Worm (Caenorhabditis elegans) whole organism, early embryonic: ENCODE results near the gene Y38H6C.23.
"Not testable (repeated sequence)": the region's sequence is repeated elsewhere in the genome, so short reads cannot be mapped to it uniquely, and the experiment has no call there.

ENCODE experiments used
- B0310.2 ChIP-seq: sonication (generic microtip); optimal IDR thresholded peaks from 2 replicates; lab custom pipeline; 2016; ENCODE audit warnings: mild to moderate bottlenecking, missing genetic modification characterization, missing compliant biosample characterization
- F13C5.2 ChIP-seq: sonication (generic microtip); optimal IDR thresholded peaks from 2 replicates; lab custom pipeline; 2017; ENCODE audit warnings: mild to moderate bottlenecking, missing genetic modification characterization, inconsistent platforms, missing compliant biosample characterization
- aly-1 ChIP-seq: sonication (generic microtip); optimal IDR thresholded peaks from 2 replicates; lab custom pipeline; 2016; ENCODE audit warnings: missing genetic modification characterization, missing compliant biosample characterization
- ama-1 ChIP-seq: fragments of 150-350 bp; optimal IDR thresholded peaks from 2 replicates; lab custom pipeline; 2014
- ceh-13 ChIP-seq: fragments of 200-800 bp; sonication (Bioruptor generic); optimal IDR thresholded peaks from 2 replicates; lab custom pipeline; 2018; ENCODE audit warnings: mild to moderate bottlenecking, missing genetic modification characterization, missing compliant biosample characterization
- ceh-36 ChIP-seq: sonication (generic microtip); optimal IDR thresholded peaks from 2 replicates; lab custom pipeline; 2016; ENCODE audit warnings: missing genetic modification characterization, inconsistent platforms, missing compliant biosample characterization
- ets-7 ChIP-seq: sonication (generic microtip); optimal IDR thresholded peaks from 2 replicates; lab custom pipeline; 2016; ENCODE audit warnings: missing genotype, missing genetic modification characterization, missing compliant biosample characterization
- flt-1 ChIP-seq: fragments of 200-800 bp; sonication (Bioruptor generic); IDR thresholded peaks from 2 replicates; pipeline ENCODE4 v1.3.6; 2022; ENCODE audit warnings: missing genetic modification characterization, missing compliant biosample characterization
- hmbx-1 ChIP-seq: sonication (generic microtip); optimal IDR thresholded peaks from 2 replicates; lab custom pipeline; 2016; ENCODE audit warnings: mild to moderate bottlenecking, missing genetic modification characterization, missing compliant biosample characterization
- hmg-4 ChIP-seq: fragments of 200-800 bp; sonication (Bioruptor generic); optimal IDR thresholded peaks from 2 replicates; lab custom pipeline; 2018; ENCODE audit warnings: mild to moderate bottlenecking, missing genetic modification characterization, missing compliant biosample characterization
- hnd-1 ChIP-seq: sonication (generic microtip); optimal IDR thresholded peaks from 2 replicates; lab custom pipeline; 2016; ENCODE audit warnings: missing genetic modification characterization, missing compliant biosample characterization
- pes-1 ChIP-seq: fragments of 200-800 bp; sonication (Bioruptor generic); IDR thresholded peaks from 2 replicates; pipeline ENCODE4 v1.3.6; 2022; ENCODE audit warnings: missing genetic modification reagents, missing genetic modification characterization, missing compliant biosample characterization
- scrt-1 ChIP-seq: fragments of 200-800 bp; sonication (Bioruptor generic); IDR thresholded peaks from 2 replicates; pipeline ENCODE4 v1.3.6; 2022; ENCODE audit warnings: missing genetic modification characterization, missing compliant biosample characterization
- sea-1 ChIP-seq: fragments of 200-800 bp; sonication (Bioruptor generic); conservative IDR thresholded peaks from 2 replicates; pipeline ENCODE4 v1.3.6; 2022; ENCODE audit warnings: missing genetic modification characterization, missing compliant biosample characterization
- tbx-11 ChIP-seq: fragments of 200-800 bp; sonication (Bioruptor generic); IDR thresholded peaks from 2 replicates; pipeline ENCODE4 v1.3.6; 2022; ENCODE audit warnings: missing genetic modification characterization, missing compliant biosample characterization
- tbx-37 ChIP-seq: fragments of 200-800 bp; sonication (Bioruptor generic); conservative IDR thresholded peaks from 2 replicates; pipeline ENCODE4 v1.3.6; 2022; ENCODE audit warnings: missing genetic modification reagents, missing genetic modification characterization, missing compliant biosample characterization
- tra-4 ChIP-seq: sonication (generic microtip); optimal IDR thresholded peaks from 2 replicates; lab custom pipeline; 2017; ENCODE audit warnings: missing genetic modification characterization, missing compliant biosample characterization

Y38H6C.23 gene

ce11 chrV:20525816-20526459 lies 30.2 kb downstream of the Y38H6C.23 start, which contains the start of the genes srh-166 and Y38H6C.24:
Gene srh-166, minus strand, starts transcription at chrV:20525866.
Gene Y38H6C.24, plus strand, starts transcription at chrV:20526435.
- TF ChIP-seq B0310.2 (tag; lab: Kevin White, UChicago) (no peak), tbx-11 (GFP tag; lab: Robert Waterston, UW) (no peak), ama-1 (lab: Kevin White, UChicago) (no peak), pes-1 (GFP tag; lab: Robert Waterston, UW) (no peak), sea-1 (GFP tag; lab: Robert Waterston, UW) (no peak), F13C5.2 (tag; lab: Kevin White, UChicago) (no peak), hnd-1 (tag; lab: Kevin White, UChicago) (no peak), flt-1 (GFP tag; lab: Robert Waterston, UW) (no peak), tbx-37 (GFP tag; lab: Robert Waterston, UW) (no peak)

DNA sequence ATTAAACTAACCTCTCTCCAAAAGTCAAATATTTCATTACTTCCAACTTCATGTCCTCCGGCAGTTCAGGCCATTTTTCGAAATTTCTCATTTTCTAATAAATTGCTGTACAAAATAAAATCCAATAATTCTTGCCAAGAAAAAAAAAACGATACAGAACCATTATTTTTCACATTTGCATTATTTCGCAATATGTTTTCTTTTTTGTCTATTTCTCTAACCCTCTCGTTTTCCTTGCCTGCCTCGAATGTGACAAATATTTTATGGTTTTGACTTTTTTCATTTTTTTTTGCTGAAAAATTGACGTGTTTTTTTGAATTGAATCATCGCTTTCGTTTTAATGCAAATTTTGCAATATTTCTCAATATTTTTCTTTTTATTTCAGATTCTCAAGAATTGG lies 33.9 kb downstream of the Y38H6C.23 start, which contains the start of the genes Y38H6C.9 and fbxa-150:
Gene Y38H6C.9, minus strand, starts transcription at position 52 of the 400 bp plus-strand sequence.
Gene fbxa-150, plus strand, starts transcription at position 380 of the 400 bp plus-strand sequence.
- TF ChIP-seq tbx-37 (GFP tag; lab: Robert Waterston, UW) (no peak), aly-1 (no peak), ama-1 (lab: Kevin White, UChicago) (no peak), tbx-11 (GFP tag; lab: Robert Waterston, UW) (no peak), B0310.2 (tag; lab: Kevin White, UChicago) (no peak), sea-1 (GFP tag; lab: Robert Waterston, UW) (no peak), flt-1 (GFP tag; lab: Robert Waterston, UW) (no peak), hmg-4 (no peak), scrt-1 (GFP tag; lab: Robert Waterston, UW) (no peak), ceh-36 (tag; lab: Kevin White, UChicago) (no peak), ceh-13 (GFP tag; lab: Kevin White, UChicago) (no peak)

DNA sequence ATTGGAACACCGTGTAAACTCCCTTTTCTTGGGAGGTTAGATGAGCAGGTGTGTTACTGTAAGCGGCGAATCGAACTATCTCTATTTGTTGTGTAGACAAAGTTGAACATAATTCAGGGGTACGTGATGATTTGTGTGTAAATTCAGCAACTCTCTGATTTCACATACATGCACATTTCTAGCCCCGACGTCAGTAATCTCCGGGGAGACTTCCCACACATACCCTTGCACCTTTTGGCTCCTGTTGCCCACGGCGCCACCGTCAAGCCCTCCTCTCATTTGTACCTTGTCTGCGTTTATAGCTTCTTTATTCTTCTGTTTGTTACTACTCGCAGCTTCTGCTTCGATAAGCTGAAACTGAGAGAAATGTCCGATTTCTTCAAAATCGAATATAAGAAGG lies 37.2 kb downstream of the Y38H6C.23 start, which contains the start of gene Y38H6C.25:
Gene Y38H6C.25, plus strand, starts transcription at position 301 of the 400 bp plus-strand sequence.
- no peak for TF ChIP-seq ets-7 (tag; lab: Kevin White, UChicago)
- TF ChIP-seq tbx-11 (GFP tag; lab: Robert Waterston, UW): no peak
- TF ChIP-seq B0310.2 (tag; lab: Kevin White, UChicago): no peak
- TF ChIP-seq tbx-37 (GFP tag; lab: Robert Waterston, UW): no peak
- TF ChIP-seq pes-1 (GFP tag; lab: Robert Waterston, UW): no peak
- no peak for TF ChIP-seq aly-1
- no peak for TF ChIP-seq tra-4 (tag; lab: Kevin White, UChicago)
- no peak for TF ChIP-seq hmbx-1
- TF ChIP-seq hnd-1 (tag; lab: Kevin White, UChicago): no peak
- TF ChIP-seq ceh-36 (tag; lab: Kevin White, UChicago): no peak

- no peak for TF ChIP-seq ets-7 (tag; lab: Kevin White, UChicago)
- no peak for TF ChIP-seq tra-4 (tag; lab: Kevin White, UChicago)
- TF ChIP-seq hmbx-1: no peak
- TF ChIP-seq scrt-1 (GFP tag; lab: Robert Waterston, UW): no peak
- TF ChIP-seq tbx-11 (GFP tag; lab: Robert Waterston, UW): no peak
Measured at ce11 chrV:20517005-20517404, 39.2 kb downstream of the Y38H6C.23 start.

DNA sequence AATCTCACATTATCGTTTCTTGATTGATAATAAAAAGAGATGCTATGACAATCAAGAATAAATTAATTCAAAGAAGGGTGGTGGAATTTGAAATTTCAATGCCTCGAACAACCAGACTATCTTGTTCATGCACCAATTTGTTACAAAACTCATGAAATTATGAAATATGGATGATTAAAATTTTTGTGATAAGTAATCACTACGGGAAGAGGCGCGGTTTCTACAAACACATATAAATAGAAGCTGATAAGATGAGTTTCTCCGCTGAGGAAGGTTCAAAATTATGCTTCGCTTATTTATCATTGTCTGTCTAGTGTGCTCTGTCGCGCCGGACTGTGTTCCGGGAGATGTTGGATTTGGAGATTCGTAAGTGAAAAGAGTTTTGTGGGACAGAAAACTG lies 41.7 kb downstream of the Y38H6C.23 start:
- no peak for TF ChIP-seq B0310.2 (tag; lab: Kevin White, UChicago)
- TF ChIP-seq hnd-1 (tag; lab: Kevin White, UChicago): no peak
- no peak for TF ChIP-seq hmbx-1
- no peak for TF ChIP-seq tra-4 (tag; lab: Kevin White, UChicago)
- TF ChIP-seq F13C5.2 (tag; lab: Kevin White, UChicago): no peak
- no peak for TF ChIP-seq tbx-11 (GFP tag; lab: Robert Waterston, UW)
- no peak for TF ChIP-seq ceh-36 (tag; lab: Kevin White, UChicago)
- no peak for TF ChIP-seq flt-1 (GFP tag; lab: Robert Waterston, UW)
- TF ChIP-seq sea-1 (GFP tag; lab: Robert Waterston, UW): no peak
- TF ChIP-seq hmg-4: no peak
- no peak for TF ChIP-seq ceh-13 (GFP tag; lab: Kevin White, UChicago)
- no peak for TF ChIP-seq ets-7 (tag; lab: Kevin White, UChicago)
- TF ChIP-seq pes-1 (GFP tag; lab: Robert Waterston, UW): no peak
- TF ChIP-seq tbx-37 (GFP tag; lab: Robert Waterston, UW): no peak
- TF ChIP-seq scrt-1 (GFP tag; lab: Robert Waterston, UW): no peak
- TF ChIP-seq aly-1: no peak
- no peak for TF ChIP-seq ama-1 (lab: Kevin White, UChicago)

DNA sequence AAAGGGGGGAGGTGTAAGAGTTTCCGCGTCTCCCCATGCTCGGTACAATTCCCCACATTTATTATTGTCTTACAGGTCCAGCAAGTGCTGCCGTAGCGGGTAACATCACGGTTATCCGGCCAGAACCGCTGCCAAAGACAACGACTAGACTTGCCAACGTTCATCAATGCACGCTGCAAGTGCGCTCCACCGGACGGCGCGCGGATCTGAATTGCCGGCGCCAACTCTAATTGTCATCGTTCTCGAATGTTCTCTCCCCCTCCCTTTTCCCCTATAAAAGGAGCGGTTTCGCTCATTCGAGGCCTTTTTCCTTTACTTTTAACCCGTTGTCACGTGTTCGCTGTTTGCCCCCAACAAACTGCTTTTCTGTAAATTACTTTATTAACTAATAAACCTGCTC lies 42.5 kb downstream of the Y38H6C.23 start, which contains the start of gene Y38H6C.8:
Gene Y38H6C.8, plus strand, starts transcription at position 301 of the 400 bp plus-strand sequence.
- TF ChIP-seq ceh-36, B0310.2, F13C5.2 (tag; lab: Kevin White, UChicago): not testable (repeated sequence)

DNA sequence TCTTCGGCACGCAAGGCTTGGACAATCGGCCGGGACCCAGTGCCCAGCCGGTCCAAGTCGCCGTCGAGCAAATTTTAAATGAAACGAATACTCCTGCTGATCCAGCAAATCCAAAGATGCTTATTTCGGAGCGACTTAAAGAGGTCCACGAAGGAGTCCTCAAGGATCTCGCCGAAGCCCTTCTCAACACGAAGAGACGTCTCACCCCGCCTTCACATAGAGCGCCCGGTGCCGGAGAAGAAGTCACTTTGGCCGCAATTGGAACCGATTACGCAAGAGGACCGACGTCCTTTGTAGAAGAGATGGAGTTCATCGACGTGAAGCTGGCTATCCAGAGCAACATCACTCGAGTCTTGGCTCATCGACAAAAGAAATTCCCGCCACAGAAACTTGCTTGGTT lies 46.7 kb downstream of the Y38H6C.23 start:
- TF ChIP-seq ceh-13 (GFP tag; lab: Kevin White, UChicago) (no peak), ceh-36 (tag; lab: Kevin White, UChicago) (no peak), B0310.2 (tag; lab: Kevin White, UChicago) (no peak), ets-7 (tag; lab: Kevin White, UChicago) (no peak), flt-1 (GFP tag; lab: Robert Waterston, UW) (no peak), hmbx-1 (no peak), hmg-4 (no peak), sea-1 (GFP tag; lab: Robert Waterston, UW) (no peak), tbx-37 (GFP tag; lab: Robert Waterston, UW) (no peak), hnd-1 (tag; lab: Kevin White, UChicago) (no peak), aly-1 (no peak), tbx-11 (GFP tag; lab: Robert Waterston, UW) (no peak), ama-1 (lab: Kevin White, UChicago) (no peak)
